Worm (Caenorhabditis elegans) whole organism, young adult: Measurements from ENCODE around the gene ZK721.3.
A peak's percentile ranks its signal among the peaks of the same experiment; 100 is the strongest.

Experiments used
- F37B4.10 ChIP-seq: fragments of 200-800 bp; sonication (Bioruptor generic); IDR thresholded peaks from 2 replicates; pipeline ENCODE4 v1.3.6; 2022; ENCODE audit warnings: missing genetic modification characterization, missing compliant biosample characterization
- F49E8.2 ChIP-seq: sonication (generic microtip); optimal IDR thresholded peaks from 3 replicates; lab custom pipeline; 2017; ENCODE audit warnings: missing genetic modification characterization, mild to moderate bottlenecking, missing compliant biosample characterization, antibody characterized with exemption, moderate library complexity; ENCODE audit not compliant: insufficient read depth
- ceh-91 ChIP-seq: fragments of 200-800 bp; sonication (Bioruptor generic); IDR thresholded peaks from 2 replicates; pipeline ENCODE4 v1.3.6; 2022; ENCODE audit warnings: missing genetic modification reagents, missing genetic modification characterization, missing compliant biosample characterization
- nhr-90 ChIP-seq: sonication (generic microtip); optimal IDR thresholded peaks from 2 replicates; lab custom pipeline; 2016; ENCODE audit warnings: missing genotype, mild to moderate bottlenecking, missing genetic modification characterization, missing compliant biosample characterization
- snpc-4 ChIP-seq, 5 experiments: fragments of 150-350 bp in 1 of 5; sonication (generic microtip) in 4 of 5; optimal IDR thresholded peaks; 2 replicates each; lab custom pipeline; 2014 to 2018; ENCODE audit warnings: missing genetic modification characterization in 5 of 5, missing biosample characterization in 3 of 5, antibody characterized with exemption in 2 of 5, mild to moderate bottlenecking in 2 of 5, missing compliant biosample characterization in 2 of 5, missing genotype in 2 of 5, moderate library complexity in 2 of 5, missing genetic modification reagents in 1 of 5
- zfh-2 ChIP-seq: fragments of 200-800 bp; sonication (Bioruptor generic); conservative IDR thresholded peaks from 2 replicates; pipeline ENCODE4 v1.3.6; 2022; ENCODE audit warnings: missing genetic modification reagents, missing genetic modification characterization, missing compliant biosample characterization

- TF ChIP-seq zfh-2 (GFP tag; lab: Robert Waterston, UW) (peak; percentile 97), F49E8.2 (tag; lab: Kevin White, UChicago) (no peak), snpc-4 (GFP tag; optimal IDR thresholded peaks at IDR 0.05; lab: Kevin White, UChicago) (no peak), snpc-4 (tag; optimal IDR thresholded peaks at IDR 0.05; lab: Kevin White, UChicago) (peak in 1 of 4 experiments; percentile 32), nhr-90 (tag; lab: Kevin White, UChicago) (no peak), F37B4.10 (no peak), ceh-91 (GFP tag; lab: Robert Waterston, UW) (no peak)
These were observed 21.9 kb downstream of the ZK721.3 start, which contains the start of gene R04E5.8 for ce11 chrX:8806070-8806799.
